Worm (Caenorhabditis elegans) whole organism, mixed stage, embryonic: Measurements from ENCODE around the gene T24A6.20.
"Not testable (repeated sequence)": the region's sequence is repeated elsewhere in the genome, so short reads cannot be mapped to it uniquely, and the experiment has no call there.

Experiments
- M03D4.4 ChIP-seq: sonication (generic microtip); optimal IDR thresholded peaks from 2 replicates; lab custom pipeline; 2017; ENCODE audit warnings: mild to moderate bottlenecking, missing genetic modification characterization, missing compliant biosample characterization
- blmp-1 ChIP-seq: fragments of 150-350 bp; optimal IDR thresholded peaks from 2 replicates; lab custom pipeline; 2014; ENCODE audit warnings: missing biosample characterization, missing genetic modification characterization
- nhr-12 ChIP-seq: fragments of 150-350 bp; optimal IDR thresholded peaks from 2 replicates; lab custom pipeline; 2014; ENCODE audit warnings: missing biosample characterization, missing genetic modification characterization
- nhr-237 ChIP-seq: fragments of 150-350 bp; optimal IDR thresholded peaks from 2 replicates; lab custom pipeline; 2014; ENCODE audit warnings: missing biosample characterization, missing genetic modification characterization
- nhr-76 ChIP-seq: sonication (generic microtip); optimal IDR thresholded peaks from 2 replicates; lab custom pipeline; 2017; ENCODE audit warnings: missing biosample characterization, missing genetic modification characterization
- sem-2 ChIP-seq: fragments of 200-800 bp; sonication (Bioruptor generic); optimal IDR thresholded peaks from 2 replicates; lab custom pipeline; 2018; ENCODE audit warnings: mild to moderate bottlenecking, missing genetic modification characterization, missing compliant biosample characterization
- snpc-4 ChIP-seq: fragments of 150-350 bp; optimal IDR thresholded peaks from 2 replicates; lab custom pipeline; 2014; ENCODE audit warnings: missing biosample characterization, missing genetic modification characterization

- TF ChIP-seq blmp-1 (tag; lab: Kevin White, UChicago); nhr-12; M03D4.4 (tag; lab: Kevin White, UChicago); snpc-4 (tag; lab: Kevin White, UChicago); nhr-76; sem-2 (GFP tag; lab: Kevin White, UChicago); nhr-237 (tag; lab: Kevin White, UChicago): not testable (repeated sequence)
Measured at ce11 chrV:3570695-3571094, 17.8 kb downstream of the T24A6.20 start, which contains the start of gene F40C5.2.
